Worm (Caenorhabditis elegans) whole organism, mixed stage, embryonic: ENCODE measurements around the gene B0454.6.

Source experiments
- M03D4.4 ChIP-seq: sonication (generic microtip); optimal IDR thresholded peaks from 2 replicates; lab custom pipeline; 2017; ENCODE audit warnings: mild to moderate bottlenecking, missing genetic modification characterization, missing compliant biosample characterization
- bed-3 ChIP-seq: fragments of 200-800 bp; sonication (Bioruptor generic); optimal IDR thresholded peaks from 3 replicates; lab custom pipeline; 2018; ENCODE audit warnings: mild to moderate bottlenecking, missing genetic modification characterization, moderate library complexity, missing compliant biosample characterization
- blmp-1 ChIP-seq: fragments of 150-350 bp; optimal IDR thresholded peaks from 2 replicates; lab custom pipeline; 2014; ENCODE audit warnings: missing biosample characterization, missing genetic modification characterization
- ceh-39 ChIP-seq: fragments of 150-350 bp; optimal IDR thresholded peaks from 2 replicates; lab custom pipeline; 2014; ENCODE audit warnings: missing biosample characterization, missing genetic modification characterization
- ceh-43 ChIP-seq: fragments of 200-800 bp; sonication (Bioruptor generic); optimal IDR thresholded peaks from 2 replicates; lab custom pipeline; 2018; ENCODE audit warnings: mild to moderate bottlenecking, missing genetic modification characterization, moderate library complexity, missing compliant biosample characterization
- ceh-83 ChIP-seq: fragments of 200-800 bp; sonication (Bioruptor generic); optimal IDR thresholded peaks from 2 replicates; lab custom pipeline; 2018; ENCODE audit warnings: mild to moderate bottlenecking, missing genetic modification characterization, missing compliant biosample characterization
- ces-1 ChIP-seq: fragments of 150-350 bp; optimal IDR thresholded peaks from 2 replicates; lab custom pipeline; 2014; ENCODE audit warnings: missing biosample characterization, missing genetic modification reagents, missing genetic modification characterization
- cnd-1 ChIP-seq: fragments of 200-800 bp; sonication (Bioruptor generic); optimal IDR thresholded peaks from 2 replicates; lab custom pipeline; 2018; ENCODE audit warnings: mild to moderate bottlenecking, missing genetic modification characterization, missing compliant biosample characterization
- drap-1 ChIP-seq: fragments of 200-800 bp; sonication (Bioruptor generic); optimal IDR thresholded peaks from 3 replicates; lab custom pipeline; 2018; ENCODE audit warnings: mild to moderate bottlenecking, missing genetic modification characterization, missing compliant biosample characterization
- elt-1 ChIP-seq: sonication (generic microtip); optimal IDR thresholded peaks from 2 replicates; lab custom pipeline; 2017; ENCODE audit warnings: missing genetic modification characterization, mild to moderate bottlenecking, missing compliant biosample characterization, antibody characterized with exemption, moderate library complexity, borderline replicate concordance; ENCODE audit not compliant: insufficient read depth
- elt-3 ChIP-seq: fragments of 150-350 bp; optimal IDR thresholded peaks from 2 replicates; lab custom pipeline; 2014; ENCODE audit warnings: missing biosample characterization, missing genetic modification characterization
- flh-1 ChIP-seq: fragments of 200-800 bp; sonication (Bioruptor generic); optimal IDR thresholded peaks from 2 replicates; lab custom pipeline; 2018; ENCODE audit warnings: mild to moderate bottlenecking, missing genetic modification characterization, moderate library complexity, missing compliant biosample characterization
- hlh-1 ChIP-seq: fragments of 150-350 bp; optimal IDR thresholded peaks from 2 replicates; lab custom pipeline; 2014; ENCODE audit warnings: missing biosample characterization, missing genetic modification reagents, missing genetic modification characterization
- lin-32 ChIP-seq: fragments of 200-800 bp; sonication (Bioruptor generic); optimal IDR thresholded peaks from 2 replicates; lab custom pipeline; 2018; ENCODE audit warnings: mild to moderate bottlenecking, missing genetic modification characterization, missing compliant biosample characterization
- lsy-2 ChIP-seq: fragments of 150-350 bp; optimal IDR thresholded peaks from 2 replicates; lab custom pipeline; 2014; ENCODE audit warnings: missing biosample characterization, missing genetic modification characterization
- mab-5 ChIP-seq: fragments of 150-350 bp; optimal IDR thresholded peaks from 2 replicates; lab custom pipeline; 2014; ENCODE audit warnings: missing biosample characterization, missing genetic modification characterization
- mep-1 ChIP-seq: fragments of 150-350 bp; optimal IDR thresholded peaks from 2 replicates; lab custom pipeline; 2017; ENCODE audit warnings: missing biosample characterization, missing genetic modification reagents, missing genetic modification characterization, inconsistent platforms
- mls-2 ChIP-seq: sonication (generic microtip); optimal IDR thresholded peaks from 2 replicates; lab custom pipeline; 2016; ENCODE audit warnings: mild to moderate bottlenecking, missing genetic modification characterization, moderate library complexity, missing compliant biosample characterization
- nhr-12 ChIP-seq: fragments of 150-350 bp; optimal IDR thresholded peaks from 2 replicates; lab custom pipeline; 2014; ENCODE audit warnings: missing biosample characterization, missing genetic modification characterization
- nhr-2 ChIP-seq: fragments of 150-350 bp; optimal IDR thresholded peaks from 2 replicates; lab custom pipeline; 2014; ENCODE audit warnings: missing biosample characterization, missing genetic modification characterization
- nhr-237 ChIP-seq: fragments of 150-350 bp; optimal IDR thresholded peaks from 2 replicates; lab custom pipeline; 2014; ENCODE audit warnings: missing biosample characterization, missing genetic modification characterization
- nhr-28 ChIP-seq: fragments of 150-350 bp; optimal IDR thresholded peaks from 2 replicates; lab custom pipeline; 2014; ENCODE audit warnings: missing biosample characterization, missing genetic modification characterization
- nhr-76 ChIP-seq: sonication (generic microtip); optimal IDR thresholded peaks from 2 replicates; lab custom pipeline; 2017; ENCODE audit warnings: missing biosample characterization, missing genetic modification characterization
- pha-4 ChIP-seq: fragments of 150-350 bp; optimal IDR thresholded peaks from 2 replicates; lab custom pipeline; 2018; ENCODE audit warnings: missing biosample characterization, missing genetic modification reagents, missing genetic modification characterization
- sem-2 ChIP-seq: fragments of 200-800 bp; sonication (Bioruptor generic); optimal IDR thresholded peaks from 2 replicates; lab custom pipeline; 2018; ENCODE audit warnings: mild to moderate bottlenecking, missing genetic modification characterization, missing compliant biosample characterization
- snpc-4 ChIP-seq: fragments of 150-350 bp; optimal IDR thresholded peaks from 2 replicates; lab custom pipeline; 2014; ENCODE audit warnings: missing biosample characterization, missing genetic modification characterization
- sptf-1 ChIP-seq: sonication (generic microtip); optimal IDR thresholded peaks from 2 replicates; lab custom pipeline; 2017; ENCODE audit warnings: mild to moderate bottlenecking, missing genetic modification characterization, moderate library complexity, missing compliant biosample characterization
- tbx-8 ChIP-seq: fragments of 200-800 bp; sonication (Bioruptor generic); optimal IDR thresholded peaks from 2 replicates; lab custom pipeline; 2018; ENCODE audit warnings: mild to moderate bottlenecking, missing genetic modification characterization, moderate library complexity, missing compliant biosample characterization
- unc-120 ChIP-seq: sonication (generic microtip); optimal IDR thresholded peaks from 2 replicates; lab custom pipeline; 2017; ENCODE audit warnings: missing genetic modification characterization, missing compliant biosample characterization; ENCODE audit not compliant: poor library complexity, severe bottlenecking
- unc-39 ChIP-seq: fragments of 150-350 bp; optimal IDR thresholded peaks from 2 replicates; lab custom pipeline; 2014; ENCODE audit warnings: missing biosample characterization, missing genetic modification characterization
- unc-62 ChIP-seq: fragments of 150-350 bp; optimal IDR thresholded peaks from 2 replicates; lab custom pipeline; 2014; ENCODE audit warnings: missing biosample characterization, missing genetic modification reagents, missing genetic modification characterization
- zip-8 ChIP-seq: fragments of 150-350 bp; optimal IDR thresholded peaks from 2 replicates; lab custom pipeline; 2014; ENCODE audit warnings: missing biosample characterization, missing genetic modification characterization
- ztf-11 ChIP-seq: fragments of 150-350 bp; optimal IDR thresholded peaks from 2 replicates; lab custom pipeline; 2014; ENCODE audit warnings: missing biosample characterization, missing genetic modification characterization

The B0454.6 gene

ce11 chrII:3008400-3008799 is 24.2 kb upstream of the B0454.6 start, which contains the start of gene sdz-5:
TSS of gene sdz-5 (plus strand) at chrII:3008700.
- TF ChIP-seq ceh-39 (peak; percentile 8), nhr-2 (tag; lab: Kevin White, UChicago) (no peak)

- TF ChIP-seq unc-39 (tag; lab: Kevin White, UChicago) (no peak), unc-62 (GFP tag; lab: Kevin White, UChicago) (no peak), hlh-1 (tag; lab: Kevin White, UChicago) (no peak), unc-120 (tag; lab: Kevin White, UChicago) (no peak), tbx-8 (GFP tag; lab: Kevin White, UChicago) (no peak), ceh-43 (GFP tag; lab: Kevin White, UChicago) (no peak), sem-2 (GFP tag; lab: Kevin White, UChicago) (no peak), M03D4.4 (tag; lab: Kevin White, UChicago) (no peak), lin-32 (no peak), ces-1 (GFP tag; lab: Kevin White, UChicago) (no peak), flh-1 (GFP tag; lab: Kevin White, UChicago) (no peak), ceh-83 (GFP tag; lab: Kevin White, UChicago) (no peak), zip-8 (tag; lab: Kevin White, UChicago) (no peak), blmp-1 (no peak), mls-2 (tag; lab: Kevin White, UChicago) (no peak), elt-3 (tag; lab: Kevin White, UChicago) (no peak), drap-1 (GFP tag; lab: Kevin White, UChicago) (no peak), ztf-11 (no peak), nhr-12 (no peak), mab-5 (tag; lab: Kevin White, UChicago) (no peak)
Measured at ce11 chrII:3012133-3012532, 20.4 kb upstream of the B0454.6 start, which contains the start of gene C41H7.9. TSS of gene C41H7.9 (minus strand) at chrII:3012233.

ce11 chrII:3014196-3014849 is 18.3 kb upstream of the B0454.6 start, which contains the start of gene C41H7.2:
TSS of gene C41H7.2 (plus strand) at chrII:3014817.
- no peak for TF ChIP-seq hlh-1 (tag; lab: Kevin White, UChicago)
- no peak for TF ChIP-seq M03D4.4 (tag; lab: Kevin White, UChicago)
- TF ChIP-seq snpc-4 (tag; lab: Kevin White, UChicago) = no peak
- TF ChIP-seq unc-120 (tag; lab: Kevin White, UChicago) = no peak
- no peak for TF ChIP-seq ceh-39
- TF ChIP-seq mep-1 (tag; lab: Kevin White, UChicago) = no peak
- no peak for TF ChIP-seq pha-4
- TF ChIP-seq lsy-2 (tag; lab: Kevin White, UChicago) = no peak
- TF ChIP-seq tbx-8 (GFP tag; lab: Kevin White, UChicago) = no peak

- no peak for TF ChIP-seq flh-1 (GFP tag; lab: Kevin White, UChicago)
- no peak for TF ChIP-seq unc-39 (tag; lab: Kevin White, UChicago)
- no peak for TF ChIP-seq tbx-8 (GFP tag; lab: Kevin White, UChicago)
- TF ChIP-seq ceh-39 = no peak
- no peak for TF ChIP-seq ztf-11
- TF ChIP-seq mab-5 (tag; lab: Kevin White, UChicago) = no peak
- TF ChIP-seq snpc-4 (tag; lab: Kevin White, UChicago) = no peak
- no peak for TF ChIP-seq cnd-1 (tag; lab: Kevin White, UChicago)
- no peak for TF ChIP-seq nhr-237
- no peak for TF ChIP-seq lin-32
- TF ChIP-seq bed-3 = no peak
- no peak for TF ChIP-seq nhr-76
- no peak for TF ChIP-seq unc-62 (GFP tag; lab: Kevin White, UChicago)
- no peak for TF ChIP-seq elt-3 (tag; lab: Kevin White, UChicago)
- TF ChIP-seq pha-4 = no peak
- TF ChIP-seq hlh-1 (tag; lab: Kevin White, UChicago) = no peak
Measured at ce11 chrII:3019807-3020206, 12.8 kb upstream of the B0454.6 start, which contains the start of gene clec-3. TSS of gene clec-3 (minus strand) at chrII:3019907.

- TF ChIP-seq elt-1 (tag; lab: Kevin White, UChicago) (no peak), sem-2 (GFP tag; lab: Kevin White, UChicago) (no peak), nhr-28 (no peak), ces-1 (GFP tag; lab: Kevin White, UChicago) (no peak), mab-5 (tag; lab: Kevin White, UChicago) (no peak), lin-32 (no peak), sptf-1 (no peak), ztf-11 (no peak)
Measured at ce11 chrII:3020899-3021298, 11.7 kb upstream of the B0454.6 start.
